In the genomic region with DNA sequence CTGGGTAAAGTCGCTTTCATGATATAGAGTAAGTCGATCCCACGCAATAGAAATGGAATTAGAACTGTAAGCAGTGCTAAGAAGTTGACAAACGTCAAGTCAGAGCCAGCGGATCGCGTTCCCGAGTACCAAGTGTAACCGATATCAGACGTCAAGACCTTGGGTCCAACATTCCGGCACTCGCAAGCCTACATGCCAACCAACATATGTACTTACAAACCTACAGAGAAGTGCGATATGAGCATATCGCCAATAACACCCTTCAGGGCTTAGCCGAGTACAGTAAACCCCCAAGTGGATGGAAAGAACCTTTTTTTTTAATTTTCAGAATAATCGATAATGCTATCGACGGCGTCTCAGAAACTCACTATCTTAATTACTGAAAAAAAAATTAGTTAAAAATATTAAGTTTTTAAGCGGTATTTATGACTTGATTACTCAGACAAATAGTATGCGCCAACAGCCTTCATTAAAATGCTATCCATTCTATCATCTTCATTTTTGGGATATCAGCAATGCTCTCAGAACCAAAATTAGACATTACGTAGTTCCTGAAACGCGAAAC, we compare ENCODE assay signal across 1 fruit fly cellular context.
TF ChIP-seq lines count a peak whose summit lies in the region.

No protein-coding gene starts in this region.

TF ChIP-seq in whole organism, embryonic, 481 proteins besides CTCF, POLR2A, EP300 and RAD21 (continued from another document and continues in another):
- TF ChIP-seq chm (GFP tag; IDR thresholded peaks at IDR 0.05; lab: Robert Waterston, UW) (no peak), CG15269 (tag; optimal IDR thresholded peaks at IDR 0.05; lab: Kevin White, UChicago) (peak; percentile 74), sqz (GFP tag; optimal IDR thresholded peaks at IDR 0.05; lab: Kevin White, UChicago) (no peak), Hr78 (GFP tag; optimal IDR thresholded peaks at IDR 0.05; lab: Kevin White, UChicago) (no peak), YL-1 (GFP tag; optimal IDR thresholded peaks at IDR 0.05; lab: Kevin White, UChicago) (no peak), NfI (GFP tag; optimal IDR thresholded peaks at IDR 0.05; lab: Kevin White, UChicago) (peak; percentile 51), CG32532 (GFP tag; IDR thresholded peaks at IDR 0.05; lab: Robert Waterston, UW) (peak; percentile 74; the same call in 1 of the 2 replicates), pita (GFP tag; optimal IDR thresholded peaks at IDR 0.05; lab: Kevin White, UChicago) (no peak), CG4854 (GFP tag; optimal IDR thresholded peaks at IDR 0.05; lab: Kevin White, UChicago) (peak; percentile 6), zen (tag; optimal IDR thresholded peaks at IDR 0.05; lab: Kevin White, UChicago) (no peak), toy (GFP tag; IDR thresholded peaks at IDR 0.05; lab: Robert Waterston, UW) (0 out of 2 replicates have a peak, but pooled peaks have one; percentile 8), GATAe (GFP tag; conservative IDR thresholded peaks at IDR 0.05; lab: Robert Waterston, UW) (peak; percentile 53), inv (GFP tag; IDR thresholded peaks at IDR 0.05; lab: Robert Waterston, UW; ENCODE audit: partially characterized antibody) (no peak), tx (GFP tag; optimal IDR thresholded peaks at IDR 0.05; lab: Kevin White, UChicago) (no peak), CG13894 (tag; optimal IDR thresholded peaks at IDR 0.05; lab: Kevin White, UChicago) (peak; percentile 41), CG10979 (tag; optimal IDR thresholded peaks at IDR 0.05; lab: Kevin White, UChicago) (no peak), p53 (GFP tag; optimal IDR thresholded peaks at IDR 0.05; lab: Kevin White, UChicago) (no peak), cas (GFP tag; IDR thresholded peaks at IDR 0.05; lab: Robert Waterston, UW) (no peak), fu2 (GFP tag; optimal IDR thresholded peaks at IDR 0.05; lab: Kevin White, UChicago) (peak; percentile 51), gt (GFP tag; IDR thresholded peaks at IDR 0.05; lab: Robert Waterston, UW) (no peak), sisA (GFP tag; IDR thresholded peaks at IDR 0.05; lab: Robert Waterston, UW) (peak; percentile 43), Hsf (GFP tag; optimal IDR thresholded peaks at IDR 0.05; lab: Kevin White, UChicago) (peak; percentile 37), dmrt11E (tag; optimal IDR thresholded peaks at IDR 0.05; lab: Kevin White, UChicago) (no peak), CG31388 (GFP tag; optimal IDR thresholded peaks at IDR 0.05; lab: Kevin White, UChicago) (no peak), cato (GFP tag; optimal IDR thresholded peaks at IDR 0.05; lab: Kevin White, UChicago; ENCODE audit: borderline replicate concordance) (no peak), sima (GFP tag; optimal IDR thresholded peaks at IDR 0.05; lab: Kevin White, UChicago) (no peak), MTF-1 (GFP tag; optimal IDR thresholded peaks at IDR 0.05; lab: Kevin White, UChicago; ENCODE audit: borderline replicate concordance) (no peak), pfk (GFP tag; optimal IDR thresholded peaks at IDR 0.05; lab: Kevin White, UChicago) (no peak), CG32767 (GFP tag; IDR thresholded peaks at IDR 0.05; lab: Robert Waterston, UW) (0 out of 2 replicates have a peak, but pooled peaks have one; percentile 35), CG43689 (GFP tag; IDR thresholded peaks at IDR 0.05; lab: Robert Waterston, UW) (no peak), grau (tag; optimal IDR thresholded peaks at IDR 0.05; lab: Kevin White, UChicago) (peak; percentile 93), CG13424 (tag; optimal IDR thresholded peaks at IDR 0.05; lab: Kevin White, UChicago) (peak; percentile 51), lmd (GFP tag; IDR thresholded peaks at IDR 0.05; lab: Robert Waterston, UW) (peak; percentile 75; the same call in 1 of the 2 replicates), CG17385 (GFP tag; optimal IDR thresholded peaks at IDR 0.05; lab: Kevin White, UChicago) (peak; percentile 54), Atf3 (GFP tag; optimal IDR thresholded peaks at IDR 0.05; lab: Kevin White, UChicago) (no peak), ham (GFP tag; IDR thresholded peaks at IDR 0.05; lab: Robert Waterston, UW) (no peak), CG6272 (GFP tag; IDR thresholded peaks at IDR 0.05; lab: Robert Waterston, UW) (0 out of 2 replicates have a peak, but pooled peaks have one; percentile 16), amos (GFP tag; IDR thresholded peaks at IDR 0.05; lab: Robert Waterston, UW; ENCODE audit: partially characterized antibody) (no peak), CG31365 (tag; optimal IDR thresholded peaks at IDR 0.05; lab: Kevin White, UChicago) (no peak), CG4707 (GFP tag; optimal IDR thresholded peaks at IDR 0.05; lab: Kevin White, UChicago) (no peak), Gug (GFP tag; IDR thresholded peaks at IDR 0.05; lab: Robert Waterston, UW) (peak; percentile 51; the same call in 1 of the 4 replicates), Mrtf (GFP tag; IDR thresholded peaks at IDR 0.05; lab: Robert Waterston, UW) (peak; percentile 57; the same call in 2 of the 3 replicates), Hmx (GFP tag; optimal IDR thresholded peaks at IDR 0.05; lab: Kevin White, UChicago) (no peak), ash1 (GFP tag; optimal IDR thresholded peaks at IDR 0.05; lab: Kevin White, UChicago) (no peak), crp (GFP tag; optimal IDR thresholded peaks at IDR 0.05; lab: Kevin White, UChicago) (no peak), Asciz (GFP tag; optimal IDR thresholded peaks at IDR 0.05; lab: Kevin White, UChicago) (peak; percentile 26), emc (GFP tag; optimal IDR thresholded peaks at IDR 0.05; lab: Kevin White, UChicago) (no peak), Tbp (GFP tag; optimal IDR thresholded peaks at IDR 0.05; lab: Kevin White, UChicago) (no peak), Blimp-1 (GFP tag; optimal IDR thresholded peaks at IDR 0.05; lab: Kevin White, UChicago) (no peak), tgo (GFP tag; IDR thresholded peaks at IDR 0.05; lab: Robert Waterston, UW) (peak; percentile 58; the same call in 2 of the 3 replicates), cg (GFP tag; optimal IDR thresholded peaks at IDR 0.05; lab: Kevin White, UChicago) (no peak), Dll (GFP tag; IDR thresholded peaks at IDR 0.05; lab: Robert Waterston, UW; ENCODE audit: partially characterized antibody) (no peak), fd102C (GFP tag; optimal IDR thresholded peaks at IDR 0.05; lab: Kevin White, UChicago) (no peak), pzg (GFP tag; optimal IDR thresholded peaks at IDR 0.05; lab: Kevin White, UChicago) (no peak), Atf-2 (GFP tag; optimal IDR thresholded peaks at IDR 0.05; lab: Kevin White, UChicago) (peak; percentile 4), CG14050 (GFP tag; IDR thresholded peaks at IDR 0.05; lab: Robert Waterston, UW) (peak; percentile 21; the same call in 1 of the 3 replicates), sc (optimal IDR thresholded peaks at IDR 0.05; lab: Kevin White, UChicago) (no peak), sc (GFP tag; optimal IDR thresholded peaks at IDR 0.05; lab: Kevin White, UChicago) (no peak), CG13775 (GFP tag; optimal IDR thresholded peaks at IDR 0.05; lab: Kevin White, UChicago) (peak; percentile 31), CG10431 (GFP tag; optimal IDR thresholded peaks at IDR 0.05; lab: Kevin White, UChicago) (no peak), Ravus (GFP tag; IDR thresholded peaks at IDR 0.05; lab: Robert Waterston, UW) (peak; percentile 11; the same call in 1 of the 2 replicates), CG10321 (GFP tag; IDR thresholded peaks at IDR 0.05; lab: Robert Waterston, UW) (no peak), bcd (GFP tag; optimal IDR thresholded peaks at IDR 0.05; lab: Kevin White, UChicago) (peak; percentile 33), bab2 (GFP tag; optimal IDR thresholded peaks at IDR 0.05; lab: Kevin White, UChicago) (no peak), nerfin-1 (tag; optimal IDR thresholded peaks at IDR 0.05; lab: Kevin White, UChicago) (peak; percentile 9), CG12071 (GFP tag; optimal IDR thresholded peaks at IDR 0.05; lab: Kevin White, UChicago) (peak; percentile 19), cwo (GFP tag; optimal IDR thresholded peaks at IDR 0.05; lab: Kevin White, UChicago) (peak; percentile 67), kah (GFP tag; optimal IDR thresholded peaks at IDR 0.05; lab: Kevin White, UChicago) (no peak), CG6254 (GFP tag; optimal IDR thresholded peaks at IDR 0.05; lab: Kevin White, UChicago) (no peak), CG9817 (tag; optimal IDR thresholded peaks at IDR 0.05; lab: Kevin White, UChicago) (peak; percentile 49), CG15601 (tag; optimal IDR thresholded peaks at IDR 0.05; lab: Kevin White, UChicago) (no peak), E2f1 (GFP tag; IDR thresholded peaks at IDR 0.05; lab: Robert Waterston, UW) (peak; percentile 56), crol (GFP tag; IDR thresholded peaks at IDR 0.05; lab: Robert Waterston, UW) (no peak), trh (GFP tag; optimal IDR thresholded peaks at IDR 0.05; lab: Kevin White, UChicago) (peak; percentile 23), exex (tag; optimal IDR thresholded peaks at IDR 0.05; lab: Kevin White, UChicago) (peak; percentile 78), CG8944 (GFP tag; optimal IDR thresholded peaks at IDR 0.05; lab: Kevin White, UChicago) (no peak), Hr51 (GFP tag; optimal IDR thresholded peaks at IDR 0.05; lab: Kevin White, UChicago) (peak in 1 of 2 experiments; percentile 67), CG8359 (GFP tag; optimal IDR thresholded peaks at IDR 0.05; lab: Kevin White, UChicago; ENCODE audit: borderline replicate concordance) (no peak), Sin3A (optimal IDR thresholded peaks at IDR 0.05; lab: Kevin White, UChicago) (no peak), CG14965 (GFP tag; optimal IDR thresholded peaks at IDR 0.05; lab: Kevin White, UChicago; ENCODE audit: borderline replicate concordance) (no peak), CG1024 (GFP tag; IDR thresholded peaks at IDR 0.05; lab: Robert Waterston, UW) (0 out of 2 replicates have a peak, but pooled peaks have one; percentile 12), slp2 (GFP tag; optimal IDR thresholded peaks at IDR 0.05; lab: Kevin White, UChicago) (no peak), repo (GFP tag; optimal IDR thresholded peaks at IDR 0.05; lab: Kevin White, UChicago) (no peak), B-H2 (GFP tag; optimal IDR thresholded peaks at IDR 0.05; lab: Kevin White, UChicago) (peak; percentile 37), CG31441 (GFP tag; IDR thresholded peaks at IDR 0.05; lab: Robert Waterston, UW) (peak; percentile 8; the same call in 1 of the 2 replicates), CG2199 (GFP tag; IDR thresholded peaks at IDR 0.05; lab: Robert Waterston, UW) (no peak), Oaz (GFP tag; IDR thresholded peaks at IDR 0.05; lab: Robert Waterston, UW) (no peak), odd (GFP tag; optimal IDR thresholded peaks at IDR 0.05; lab: Kevin White, UChicago) (peak; percentile 17), twi (tag; optimal IDR thresholded peaks at IDR 0.05; lab: Kevin White, UChicago) (no peak), CG4328 (GFP tag; optimal IDR thresholded peaks at IDR 0.05; lab: Kevin White, UChicago) (no peak), NC2β (GFP tag; optimal IDR thresholded peaks at IDR 0.05; lab: Kevin White, UChicago) (no peak), nau (GFP tag; optimal IDR thresholded peaks at IDR 0.05; lab: Kevin White, UChicago) (no peak), ap (GFP tag; IDR thresholded peaks at IDR 0.05; lab: Robert Waterston, UW) (no peak), Gsc (GFP tag; IDR thresholded peaks at IDR 0.05; lab: Robert Waterston, UW) (no peak), CG6175 (GFP tag; IDR thresholded peaks at IDR 0.05; lab: Robert Waterston, UW) (0 out of 3 replicates have a peak, but pooled peaks have one; percentile 26), pho (GFP tag; optimal IDR thresholded peaks at IDR 0.05; lab: Kevin White, UChicago) (peak; percentile 58), CG34224 (GFP tag; IDR thresholded peaks at IDR 0.05; lab: Robert Waterston, UW; ENCODE audit: partially characterized antibody) (no peak), CG11504 (tag; optimal IDR thresholded peaks at IDR 0.05; lab: Kevin White, UChicago) (peak; percentile 56), nom (GFP tag; optimal IDR thresholded peaks at IDR 0.05; lab: Kevin White, UChicago) (no peak), CG8290 (GFP tag; optimal IDR thresholded peaks at IDR 0.05; lab: Kevin White, UChicago) (no peak), CG8290 (tag; optimal IDR thresholded peaks at IDR 0.05; lab: Kevin White, UChicago) (no peak), chn (GFP tag; optimal IDR thresholded peaks at IDR 0.05; lab: Kevin White, UChicago) (peak; percentile 10), CG42726 (GFP tag; IDR thresholded peaks at IDR 0.05; lab: Robert Waterston, UW; ENCODE audit: partially characterized antibody) (no peak), wor (GFP tag; IDR thresholded peaks at IDR 0.05; lab: Robert Waterston, UW) (no peak), otp (GFP tag; IDR thresholded peaks at IDR 0.05; lab: Robert Waterston, UW) (peak; percentile 69; the same call in 1 of the 3 replicates), dm (GFP tag; optimal IDR thresholded peaks at IDR 0.05; lab: Kevin White, UChicago) (no peak), Fer2 (tag; optimal IDR thresholded peaks at IDR 0.05; lab: Kevin White, UChicago) (peak; percentile 36), zf30C (GFP tag; optimal IDR thresholded peaks at IDR 0.05; lab: Kevin White, UChicago) (no peak), wek (GFP tag; optimal IDR thresholded peaks at IDR 0.05; lab: Kevin White, UChicago) (no peak), CG2889 (GFP tag; IDR thresholded peaks at IDR 0.05; lab: Robert Waterston, UW) (0 out of 3 replicates have a peak, but pooled peaks have one; percentile 22), caup (GFP tag; optimal IDR thresholded peaks at IDR 0.05; lab: Kevin White, UChicago; ENCODE audit: severe bottlenecking) (peak; percentile 75), dimm (GFP tag; IDR thresholded peaks at IDR 0.05; lab: Robert Waterston, UW) (no peak), wdn (GFP tag; IDR thresholded peaks at IDR 0.05; lab: Robert Waterston, UW) (peak; percentile 52; the same call in 1 of the 2 replicates), Oli (tag; optimal IDR thresholded peaks at IDR 0.05; lab: Kevin White, UChicago) (peak; percentile 51), z (GFP tag; IDR thresholded peaks at IDR 0.05; lab: Robert Waterston, UW) (no peak), Sox100B (GFP tag; optimal IDR thresholded peaks at IDR 0.05; lab: Kevin White, UChicago) (peak; percentile 19), ro (GFP tag; IDR thresholded peaks at IDR 0.05; lab: Robert Waterston, UW) (no peak), dati (GFP tag; IDR thresholded peaks at IDR 0.05; lab: Robert Waterston, UW) (no peak), B-H1 (GFP tag; IDR thresholded peaks at IDR 0.05; lab: Robert Waterston, UW) (peak; percentile 32; the same call in 2 of the 3 replicates), BtbVII (GFP tag; optimal IDR thresholded peaks at IDR 0.05; lab: Kevin White, UChicago) (peak; percentile 65), CG15696 (tag; optimal IDR thresholded peaks at IDR 0.05; lab: Kevin White, UChicago) (no peak), CG8924 (tag; optimal IDR thresholded peaks at IDR 0.05; lab: Kevin White, UChicago) (peak; percentile 38), CG12219 (GFP tag; optimal IDR thresholded peaks at IDR 0.05; lab: Kevin White, UChicago) (peak; percentile 16), CG11456 (GFP tag; IDR thresholded peaks at IDR 0.05; lab: Robert Waterston, UW) (peak; percentile 73; the same call in 2 of the 3 replicates)
